Fruit fly (Drosophila melanogaster) whole organism, embryonic: ENCODE measurements around the gene a5.

Source experiments
- ATbp ChIP-seq: fragments of 200-800 bp; sonication (Bioruptor generic); optimal IDR thresholded peaks from 2 replicates; lab custom pipeline; 2017; ENCODE audit warnings: missing biosample characterization, mild to moderate bottlenecking, missing genetic modification characterization, missing genetic modification reagents
- Blimp-1 ChIP-seq: fragments of 200-800 bp; sonication (Bioruptor generic); optimal IDR thresholded peaks from 3 replicates; lab custom pipeline; 2018; ENCODE audit warnings: missing biosample characterization, missing genetic modification characterization, mild to moderate bottlenecking, moderate library complexity, missing genetic modification reagents
- CG11504 ChIP-seq: fragments of 200-800 bp; sonication (Bioruptor generic); optimal IDR thresholded peaks from 3 replicates; lab custom pipeline; 2019; ENCODE audit warnings: missing biosample characterization, mild to moderate bottlenecking, missing genetic modification characterization, moderate library complexity
- CG12391 ChIP-seq: fragments of 200-800 bp; sonication (Bioruptor generic); optimal IDR thresholded peaks from 3 replicates; lab custom pipeline; 2018; ENCODE audit warnings: missing biosample characterization, mild to moderate bottlenecking, missing genetic modification characterization, moderate library complexity
- CG1603 ChIP-seq: fragments of 200-800 bp; sonication (Bioruptor generic); optimal IDR thresholded peaks from 2 replicates; lab custom pipeline; 2019; ENCODE audit warnings: missing biosample characterization, mild to moderate bottlenecking, missing genetic modification characterization, moderate library complexity
- CG17328 ChIP-seq: fragments of 200-800 bp; sonication (Bioruptor generic); IDR thresholded peaks from 2 replicates; pipeline ENCODE4 v1.3.6; 2022; ENCODE audit warnings: missing biosample characterization, missing genetic modification characterization
- CG1832 ChIP-seq: fragments of 200-800 bp; sonication (Bioruptor generic); optimal IDR thresholded peaks from 2 replicates; lab custom pipeline; 2017; ENCODE audit warnings: missing biosample characterization, mild to moderate bottlenecking, missing genetic modification characterization, inconsistent platforms
- CG34224 ChIP-seq: fragments of 200-800 bp; sonication (Bioruptor generic); IDR thresholded peaks from 3 replicates; pipeline ENCODE4 v1.3.6; 2022; ENCODE audit warnings: missing biosample characterization, missing genetic modification characterization; ENCODE audit not compliant: partially characterized antibody
- CG4820 ChIP-seq: fragments of 200-800 bp; sonication (Bioruptor generic); optimal IDR thresholded peaks from 3 replicates; lab custom pipeline; 2016; ENCODE audit warnings: missing biosample characterization, missing genetic modification characterization
- CG7839 ChIP-seq: fragments of 200-800 bp; sonication (Bioruptor generic); optimal IDR thresholded peaks from 3 replicates; lab custom pipeline; 2018; ENCODE audit warnings: missing biosample characterization, mild to moderate bottlenecking, missing genetic modification characterization, moderate library complexity
- Deaf1 ChIP-seq: fragments of 200-800 bp; optimal IDR thresholded peaks from 3 replicates; lab custom pipeline; 2019; ENCODE audit warnings: missing biosample characterization, mild to moderate bottlenecking, missing genetic modification characterization, moderate library complexity
- E2f2 ChIP-seq: fragments of 200-800 bp; sonication (Bioruptor generic); IDR thresholded peaks from 2 replicates; pipeline ENCODE4 v1.3.6; 2022; ENCODE audit warnings: missing biosample characterization, missing genetic modification characterization
- HLH3B ChIP-seq: fragments of 200-800 bp; sonication (Bioruptor generic); IDR thresholded peaks from 2 replicates; pipeline ENCODE4 v1.3.6; 2022; ENCODE audit warnings: missing biosample characterization, missing genetic modification characterization
- Kr ChIP-seq: fragments of 200-800 bp; sonication (Bioruptor generic); optimal IDR thresholded peaks from 2 replicates; lab custom pipeline; 2017; ENCODE audit warnings: missing biosample characterization, mild to moderate bottlenecking, missing genetic modification characterization
- Med ChIP-seq: fragments of 200-800 bp; sonication (Bioruptor generic); peaks from one replicate; lab custom pipeline; 2016; ENCODE audit warnings: missing biosample characterization, missing genetic modification characterization, mild to moderate bottlenecking, inconsistent platforms, moderate library complexity
- Nf-YA ChIP-seq: fragments of 200-800 bp; sonication (Bioruptor generic); IDR thresholded peaks from 2 replicates; pipeline ENCODE4 v1.3.6; 2022; ENCODE audit warnings: missing biosample characterization, missing genetic modification characterization
- PHDP ChIP-seq: fragments of 200-800 bp; sonication (Bioruptor generic); optimal IDR thresholded peaks from 3 replicates; lab custom pipeline; 2018; ENCODE audit warnings: missing biosample characterization, mild to moderate bottlenecking, missing genetic modification characterization, moderate library complexity
- Sox102F ChIP-seq: fragments of 200-800 bp; sonication (Bioruptor generic); optimal IDR thresholded peaks from 2 replicates; lab custom pipeline; 2018; ENCODE audit warnings: missing biosample characterization, mild to moderate bottlenecking, missing genetic modification characterization, moderate library complexity
- Spps ChIP-seq: fragments of 200-800 bp; sonication (Bioruptor generic); optimal IDR thresholded peaks from 2 replicates; lab custom pipeline; 2018; ENCODE audit warnings: missing biosample characterization, mild to moderate bottlenecking, missing genetic modification characterization
- TFAM ChIP-seq: fragments of 200-800 bp; sonication (Bioruptor generic); optimal IDR thresholded peaks from 2 replicates; lab custom pipeline; 2017; ENCODE audit warnings: missing biosample characterization, missing genetic modification characterization, inconsistent platforms
- ac ChIP-seq: fragments of 200-800 bp; sonication (Bioruptor generic); optimal IDR thresholded peaks from 3 replicates; lab custom pipeline; 2017; ENCODE audit warnings: missing biosample characterization, mild to moderate bottlenecking, missing genetic modification characterization
- bsh ChIP-seq, 2 experiments: fragments of 200-800 bp; sonication (Bioruptor generic); optimal IDR thresholded peaks; 2 replicates each; lab custom pipeline; 2017 to 2018; ENCODE audit warnings: mild to moderate bottlenecking in 2 of 2, missing biosample characterization in 2 of 2, missing genetic modification characterization in 2 of 2, moderate library complexity in 1 of 2
- ci ChIP-seq: fragments of 200-800 bp; sonication (Bioruptor generic); IDR thresholded peaks from 3 replicates; pipeline ENCODE4 v1.3.6; 2022; ENCODE audit warnings: missing biosample characterization, missing genetic modification characterization
- danr ChIP-seq: fragments of 200-800 bp; sonication (Bioruptor generic); IDR thresholded peaks from 2 replicates; pipeline ENCODE4 v1.3.6; 2022; ENCODE audit warnings: missing biosample characterization, missing genetic modification characterization
- dmrt99B ChIP-seq: fragments of 200-800 bp; sonication (Bioruptor generic); optimal IDR thresholded peaks from 2 replicates; lab custom pipeline; 2018; ENCODE audit warnings: missing biosample characterization, mild to moderate bottlenecking, missing genetic modification characterization, moderate library complexity
- fd96Cb ChIP-seq: fragments of 200-800 bp; sonication (Bioruptor generic); optimal IDR thresholded peaks from 2 replicates; lab custom pipeline; 2018; ENCODE audit warnings: missing biosample characterization, mild to moderate bottlenecking, missing genetic modification characterization, moderate library complexity
- gem ChIP-seq: fragments of 200-800 bp; sonication (Bioruptor generic); optimal IDR thresholded peaks from 2 replicates; lab custom pipeline; 2019; ENCODE audit warnings: missing biosample characterization, mild to moderate bottlenecking, missing genetic modification characterization, moderate library complexity
- ham ChIP-seq: fragments of 200-800 bp; sonication (Bioruptor generic); IDR thresholded peaks from 2 replicates; pipeline ENCODE4 v1.3.6; 2022; ENCODE audit warnings: missing biosample characterization, missing genetic modification characterization
- lmd ChIP-seq: fragments of 200-800 bp; sonication (Bioruptor generic); IDR thresholded peaks from 2 replicates; pipeline ENCODE4 v1.3.6; 2022; ENCODE audit warnings: missing biosample characterization, missing genetic modification characterization
- mld ChIP-seq: fragments of 200-800 bp; sonication (Bioruptor generic); IDR thresholded peaks from 3 replicates; pipeline ENCODE4 v1.3.6; 2022; ENCODE audit warnings: missing biosample characterization, missing genetic modification characterization; ENCODE audit not compliant: partially characterized antibody
- nmo ChIP-seq: fragments of 200-800 bp; sonication (Bioruptor generic); optimal IDR thresholded peaks from 2 replicates; lab custom pipeline; 2018; ENCODE audit warnings: missing biosample characterization, mild to moderate bottlenecking, missing genetic modification characterization, moderate library complexity
- otp ChIP-seq: fragments of 200-800 bp; sonication (Bioruptor generic); IDR thresholded peaks from 3 replicates; pipeline ENCODE4, ENCODE4 v1.3.6; 2022; ENCODE audit warnings: missing biosample characterization, missing genetic modification characterization
- peb ChIP-seq: fragments of 200-800 bp; sonication (Bioruptor generic); IDR thresholded peaks from 2 replicates; pipeline ENCODE4 v1.3.6; 2022; ENCODE audit warnings: missing biosample characterization, missing genetic modification characterization
- pita ChIP-seq: fragments of 200-800 bp; sonication (Bioruptor generic); optimal IDR thresholded peaks from 2 replicates; lab custom pipeline; 2017; ENCODE audit warnings: missing biosample characterization, mild to moderate bottlenecking, missing genetic modification characterization
- prd ChIP-seq, 3 experiments: fragments of >200 bp in 2 of 3; fragments of 200-800 bp in 1 of 3; sonication (Bioruptor generic) in 1 of 3; optimal IDR thresholded peaks in 2 of 3; IDR thresholded peaks in 1 of 3; 2 replicates in 2 of 3; 3 replicates in 1 of 3; pipeline versions ENCODE4 v1.3.6 to Lab custom; 2017 to 2022; ENCODE audit warnings: missing biosample characterization in 1 of 3, missing genetic modification characterization in 1 of 3
- ranshi ChIP-seq: fragments of 200-800 bp; sonication (Bioruptor generic); IDR thresholded peaks from 2 replicates; pipeline ENCODE4 v1.3.6; 2022; ENCODE audit warnings: missing biosample characterization, missing genetic modification characterization
- row ChIP-seq: fragments of 200-800 bp; sonication (Bioruptor generic); IDR thresholded peaks from 3 replicates; pipeline ENCODE4 v1.3.6; 2022; ENCODE audit warnings: missing biosample characterization, missing genetic modification characterization
- sens ChIP-seq: fragments of 200-800 bp; sonication (Bioruptor generic); peaks from one replicate; lab custom pipeline; 2016; ENCODE audit warnings: missing biosample characterization, missing genetic modification characterization
- sisA ChIP-seq: fragments of 200-800 bp; sonication (Bioruptor generic); IDR thresholded peaks from 2 replicates; pipeline ENCODE4 v1.3.6; 2022; ENCODE audit warnings: missing biosample characterization, missing genetic modification characterization
- sug ChIP-seq: fragments of 200-800 bp; optimal IDR thresholded peaks from 2 replicates; lab custom pipeline; 2019; ENCODE audit warnings: missing biosample characterization, mild to moderate bottlenecking, missing genetic modification characterization, moderate library complexity
- zfh1 ChIP-seq: fragments of 200-800 bp; sonication (Bioruptor generic); IDR thresholded peaks from 3 replicates; pipeline ENCODE4 v1.3.6; 2022; ENCODE audit warnings: missing biosample characterization, missing genetic modification characterization

The a5 gene

DNA sequence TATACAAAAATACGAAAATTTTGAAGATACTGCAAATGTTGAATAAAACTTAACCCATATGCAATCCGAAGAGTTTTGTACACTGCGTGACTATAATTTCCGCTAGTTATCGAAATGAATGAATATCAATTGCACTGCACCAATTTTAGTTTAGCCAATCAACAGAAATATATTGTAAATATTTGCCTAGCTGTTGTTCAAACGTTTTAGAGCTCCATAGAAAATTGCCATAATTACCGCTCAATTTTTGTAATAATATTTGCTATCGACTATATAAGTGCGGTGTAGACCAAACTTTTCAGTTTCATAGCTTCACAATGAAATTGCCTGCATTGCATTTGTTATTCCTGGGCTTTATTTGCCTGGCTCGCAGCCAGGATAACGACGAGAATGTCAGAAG is at the start of gene a5:
Gene a5, plus strand, starts transcription at position 301 of the 400 bp plus-strand sequence.
- TF ChIP-seq Nf-YA (GFP tag; lab: Robert Waterston, UW) (no peak), danr (GFP tag; lab: Robert Waterston, UW) (no peak), peb (GFP tag; lab: Robert Waterston, UW) (no peak)

dm6 chr2L:1312321-1312720 is 16.6 kb upstream of the a5 start:
- peak; percentile 33; the same call in 1 of the 2 replicates for TF ChIP-seq lmd (GFP tag; lab: Robert Waterston, UW)
- TF ChIP-seq CG7839 (tag; lab: Kevin White, UChicago) = peak; percentile 18
- TF ChIP-seq Blimp-1 (GFP tag; lab: Kevin White, UChicago) = peak; percentile 18
- no peak for TF ChIP-seq pita (GFP tag; lab: Kevin White, UChicago)
- peak; percentile 37 for TF ChIP-seq Sox102F (GFP tag; lab: Kevin White, UChicago)
- no peak for TF ChIP-seq Spps (tag; lab: Kevin White, UChicago)
- TF ChIP-seq CG1832 (GFP tag; lab: Kevin White, UChicago) = no peak
- no peak for TF ChIP-seq TFAM (GFP tag; lab: Kevin White, UChicago)
- TF ChIP-seq prd (optimal IDR thresholded peaks at IDR 0.05; lab: Kevin White, UChicago) = no peak
- peak; percentile 30; the same call in 1 of the 3 replicates for TF ChIP-seq prd (GFP tag; IDR thresholded peaks at IDR 0.05; lab: Robert Waterston, UW)
- TF ChIP-seq row (GFP tag; lab: Robert Waterston, UW) = 0 out of 3 replicates have a peak, but pooled peaks have one; percentile 33
- peak; percentile 42; the same call in 1 of the 2 replicates for TF ChIP-seq HLH3B (GFP tag; lab: Robert Waterston, UW)
- peak; percentile 40 for TF ChIP-seq ATbp (GFP tag; lab: Kevin White, UChicago)
- TF ChIP-seq ranshi (GFP tag; lab: Robert Waterston, UW) = peak; percentile 8; the same call in 1 of the 2 replicates
- no peak for TF ChIP-seq E2f2 (GFP tag; lab: Robert Waterston, UW)
- no peak for TF ChIP-seq sug (tag; lab: Kevin White, UChicago)
- TF ChIP-seq Kr (GFP tag; lab: Kevin White, UChicago) = no peak
- TF ChIP-seq ham (GFP tag; lab: Robert Waterston, UW) = no peak
- peak in 1 of 2 experiments; percentile 25 for TF ChIP-seq bsh (GFP tag; optimal IDR thresholded peaks at IDR 0.05; lab: Kevin White, UChicago)
- TF ChIP-seq ac (GFP tag; lab: Kevin White, UChicago) = no peak
- peak; percentile 72 for TF ChIP-seq sens (GFP tag; lab: Kevin White, UChicago)
- peak; percentile 39; the same call in 1 of the 2 replicates for TF ChIP-seq sisA (GFP tag; lab: Robert Waterston, UW)
- TF ChIP-seq CG34224 (GFP tag; lab: Robert Waterston, UW) = no peak
- 0 out of 3 replicates have a peak, but pooled peaks have one; percentile 17 for TF ChIP-seq otp (GFP tag; lab: Robert Waterston, UW)
- peak; percentile 39 for TF ChIP-seq CG1603 (tag; lab: Kevin White, UChicago)
- TF ChIP-seq nmo = peak; percentile 5
- peak; percentile 66 for TF ChIP-seq Med (GFP tag; lab: Kevin White, UChicago)
- TF ChIP-seq gem = peak; percentile 47
- peak; percentile 4 for TF ChIP-seq fd96Cb (tag; lab: Kevin White, UChicago)
- TF ChIP-seq dmrt99B (tag; lab: Kevin White, UChicago) = peak; percentile 36
- TF ChIP-seq PHDP = peak; percentile 21
- TF ChIP-seq CG4820 (GFP tag; lab: Kevin White, UChicago) = no peak
- no peak for TF ChIP-seq mld (GFP tag; lab: Robert Waterston, UW)
- TF ChIP-seq CG17328 = peak; percentile 57; the same call in 1 of the 2 replicates
- TF ChIP-seq CG11504 (tag; lab: Kevin White, UChicago) = peak; percentile 13
- TF ChIP-seq CG12391 = peak; percentile 19
- TF ChIP-seq Deaf1 (tag; lab: Kevin White, UChicago) = no peak
- 0 out of 3 replicates have a peak, but pooled peaks have one; percentile 29 for TF ChIP-seq zfh1 (GFP tag; lab: Robert Waterston, UW)
- peak; percentile 30; the same call in 2 of the 3 replicates for TF ChIP-seq ci
